Fruit fly (Drosophila melanogaster) whole organism: ENCODE measurements around the gene Rpn13R.

Experiments
- CG8478 ChIP-seq: fragments of >200 bp; optimal IDR thresholded peaks from 2 replicates; lab custom pipeline; 2018; ENCODE audit warnings: inconsistent platforms
- Dll ChIP-seq: fragments of >200 bp; optimal IDR thresholded peaks from 2 replicates; lab custom pipeline; 2017
- EcR ChIP-seq, 2 experiments: fragments of >200 bp; optimal IDR thresholded peaks; 2 replicates each; lab custom pipeline; 2017; ENCODE audit warnings: missing biosample characterization in 2 of 2, missing genetic modification characterization in 2 of 2, missing genetic modification reagents in 2 of 2
- pan ChIP-seq: fragments of >200 bp; optimal IDR thresholded peaks from 2 replicates; lab custom pipeline; 2017
- psq ChIP-seq: fragments of >200 bp; optimal IDR thresholded peaks from 2 replicates; lab custom pipeline; 2017
- usp ChIP-seq: fragments of >200 bp; optimal IDR thresholded peaks from 2 replicates; lab custom pipeline; 2017; ENCODE audit warnings: missing biosample characterization, missing genetic modification characterization, mixed read lengths

- TF ChIP-seq pan (lab: Kevin White, UChicago) (no peak), CG8478 (peak; percentile 11), psq (lab: Kevin White, UChicago) (no peak), usp (GFP tag; lab: Kevin White, UChicago) (no peak), Dll (lab: Kevin White, UChicago) (peak; percentile 43), EcR (GFP tag; optimal IDR thresholded peaks at IDR 0.05; lab: Kevin White, UChicago) (no peak)
These were observed 48.0 kb upstream of the Rpn13R start for dm6 chrX:5083647-5084096.
